Worm (Caenorhabditis elegans) whole organism, L1 larva: ENCODE data around the gene sdz-5.

Experiments
- C04F5.9 ChIP-seq: sonication (generic microtip); optimal IDR thresholded peaks from 2 replicates; lab custom pipeline; 2016; ENCODE audit warnings: missing genetic modification characterization, missing compliant biosample characterization
- F16B12.6 ChIP-seq: fragments of 150-350 bp; optimal IDR thresholded peaks from 2 replicates; lab custom pipeline; 2014; ENCODE audit warnings: missing biosample characterization, missing genetic modification characterization
- aha-1 ChIP-seq: fragments of 150-350 bp; optimal IDR thresholded peaks from 2 replicates; lab custom pipeline; 2014; ENCODE audit warnings: missing biosample characterization, missing genetic modification characterization
- aly-2 ChIP-seq: fragments of 150-350 bp; optimal IDR thresholded peaks from 2 replicates; lab custom pipeline; 2014; ENCODE audit warnings: missing biosample characterization, missing genetic modification characterization
- ama-1 ChIP-seq: fragments of 150-350 bp; optimal IDR thresholded peaks from 2 replicates; lab custom pipeline; 2014
- ceh-63 ChIP-seq: fragments of 200-800 bp; sonication (Bioruptor generic); optimal IDR thresholded peaks from 2 replicates; lab custom pipeline; 2018; ENCODE audit warnings: mild to moderate bottlenecking, missing genetic modification characterization, missing compliant biosample characterization
- ceh-90 ChIP-seq: sonication (generic microtip); optimal IDR thresholded peaks from 2 replicates; lab custom pipeline; 2016; ENCODE audit warnings: missing genetic modification characterization, missing compliant biosample characterization
- ces-1 ChIP-seq: fragments of 150-350 bp; optimal IDR thresholded peaks from 2 replicates; lab custom pipeline; 2014; ENCODE audit warnings: missing biosample characterization, missing genetic modification reagents, missing genetic modification characterization
- elt-2 ChIP-seq: sonication (generic microtip); optimal IDR thresholded peaks from 2 replicates; lab custom pipeline; 2016; ENCODE audit warnings: missing genetic modification characterization, mild to moderate bottlenecking, inconsistent platforms, missing compliant biosample characterization, missing genetic modification reagents
- hlh-17 ChIP-seq: fragments of 200-800 bp; sonication (Bioruptor generic); optimal IDR thresholded peaks from 2 replicates; lab custom pipeline; 2018; ENCODE audit warnings: missing genetic modification characterization, mild to moderate bottlenecking, missing compliant biosample characterization, moderate library complexity, borderline replicate concordance
- hlh-4 ChIP-seq: sonication (generic microtip); optimal IDR thresholded peaks from 2 replicates; lab custom pipeline; 2016; ENCODE audit warnings: mild to moderate bottlenecking, missing genetic modification characterization, missing compliant biosample characterization
- isw-1 ChIP-seq: fragments of 200-800 bp; sonication (Bioruptor generic); IDR thresholded peaks from 2 replicates; pipeline ENCODE4 v1.3.6; 2022; ENCODE audit warnings: missing genetic modification characterization, missing compliant biosample characterization
- lin-14 ChIP-seq: fragments of 200-800 bp; sonication (Bioruptor generic); optimal IDR thresholded peaks from 2 replicates; lab custom pipeline; 2018; ENCODE audit warnings: mild to moderate bottlenecking, missing genetic modification characterization, moderate library complexity, missing compliant biosample characterization
- mab-9 ChIP-seq: fragments of 200-800 bp; sonication (Bioruptor generic); IDR thresholded peaks from 2 replicates; pipeline ENCODE4 v1.3.6; 2022; ENCODE audit warnings: missing genetic modification reagents, missing genetic modification characterization, missing compliant biosample characterization
- mdl-1 ChIP-seq, 2 experiments: fragments of 150-350 bp; optimal IDR thresholded peaks; 2 replicates each; lab custom pipeline; 2014 to 2017; ENCODE audit warnings: missing biosample characterization in 2 of 2, missing genetic modification characterization in 2 of 2, inconsistent platforms in 1 of 2
- mef-2 ChIP-seq: fragments of 150-350 bp; optimal IDR thresholded peaks from 2 replicates; lab custom pipeline; 2014; ENCODE audit warnings: missing biosample characterization, missing genetic modification characterization
- mep-1 ChIP-seq: fragments of 150-350 bp; optimal IDR thresholded peaks from 2 replicates; lab custom pipeline; 2014; ENCODE audit warnings: missing biosample characterization, missing genetic modification characterization
- nhr-11 ChIP-seq: fragments of 150-350 bp; optimal IDR thresholded peaks from 2 replicates; lab custom pipeline; 2014; ENCODE audit warnings: missing biosample characterization, missing genetic modification characterization
- nhr-20 ChIP-seq: sonication (generic microtip); optimal IDR thresholded peaks from 2 replicates; lab custom pipeline; 2016; ENCODE audit warnings: mild to moderate bottlenecking, missing genetic modification characterization, missing compliant biosample characterization
- nhr-76 ChIP-seq: sonication (generic microtip); optimal IDR thresholded peaks from 2 replicates; lab custom pipeline; 2017; ENCODE audit warnings: missing biosample characterization, missing genetic modification characterization
- nhr-84 ChIP-seq: sonication (generic microtip); optimal IDR thresholded peaks from 2 replicates; lab custom pipeline; 2017; ENCODE audit warnings: missing biosample characterization, missing genetic modification characterization
- nhr-90 ChIP-seq: sonication (generic microtip); optimal IDR thresholded peaks from 2 replicates; lab custom pipeline; 2016; ENCODE audit warnings: mild to moderate bottlenecking, missing genetic modification characterization, missing compliant biosample characterization; ENCODE audit not compliant: poor library complexity
- pqm-1 ChIP-seq: sonication (generic microtip); optimal IDR thresholded peaks from 3 replicates; lab custom pipeline; 2017; ENCODE audit warnings: missing biosample characterization, missing genetic modification characterization
- rnt-1 ChIP-seq: sonication (generic microtip); optimal IDR thresholded peaks from 2 replicates; lab custom pipeline; 2016; ENCODE audit warnings: mild to moderate bottlenecking, missing genetic modification characterization, moderate library complexity, missing compliant biosample characterization
- skn-1 ChIP-seq: fragments of 150-350 bp; optimal IDR thresholded peaks from 2 replicates; lab custom pipeline; 2014; ENCODE audit warnings: missing biosample characterization, missing genetic modification characterization
- snpc-4 ChIP-seq: fragments of 150-350 bp; optimal IDR thresholded peaks from 2 replicates; lab custom pipeline; 2014; ENCODE audit warnings: missing biosample characterization, missing genetic modification characterization
- sox-4 ChIP-seq: sonication (generic microtip); optimal IDR thresholded peaks from 2 replicates; lab custom pipeline; 2016; ENCODE audit warnings: missing genetic modification characterization, missing compliant biosample characterization
- sup-37 ChIP-seq: fragments of 200-800 bp; sonication (Bioruptor generic); optimal IDR thresholded peaks from 2 replicates; lab custom pipeline; 2018; ENCODE audit warnings: mild to moderate bottlenecking, missing genetic modification characterization, missing compliant biosample characterization
- tbx-2 ChIP-seq: sonication (generic microtip); optimal IDR thresholded peaks from 2 replicates; lab custom pipeline; 2016; ENCODE audit warnings: missing genetic modification characterization, missing compliant biosample characterization
- tlp-1 ChIP-seq: fragments of 150-350 bp; optimal IDR thresholded peaks from 2 replicates; lab custom pipeline; 2014; ENCODE audit warnings: missing biosample characterization, missing genetic modification characterization
- unc-30 ChIP-seq: sonication (generic microtip); optimal IDR thresholded peaks from 2 replicates; lab custom pipeline; 2017; ENCODE audit warnings: missing biosample characterization, missing genetic modification characterization
- unc-86 ChIP-seq: sonication (generic microtip); optimal IDR thresholded peaks from 2 replicates; lab custom pipeline; 2016; ENCODE audit warnings: missing genetic modification characterization, missing compliant biosample characterization
- xbp-1 ChIP-seq: sonication (generic microtip); optimal IDR thresholded peaks from 2 replicates; lab custom pipeline; 2016; ENCODE audit warnings: missing genetic modification characterization, missing compliant biosample characterization
- ztf-4 ChIP-seq: fragments of 150-350 bp; optimal IDR thresholded peaks from 2 replicates; lab custom pipeline; 2014; ENCODE audit warnings: missing biosample characterization, missing genetic modification characterization

sdz-5 gene

ce11 chrII:3002211-3002610 is 6.3 kb upstream of the sdz-5 start, which contains the start of gene lido-10:
Gene lido-10, plus strand, starts transcription at chrII:3002511.
- TF ChIP-seq unc-30 (tag; lab: Kevin White, UChicago) (no peak), sox-4 (no peak), mef-2 (no peak), nhr-90 (no peak), snpc-4 (tag; lab: Kevin White, UChicago) (no peak), nhr-76 (no peak)
- TF ChIP-seq, all 84 proteins: peak for 0

DNA sequence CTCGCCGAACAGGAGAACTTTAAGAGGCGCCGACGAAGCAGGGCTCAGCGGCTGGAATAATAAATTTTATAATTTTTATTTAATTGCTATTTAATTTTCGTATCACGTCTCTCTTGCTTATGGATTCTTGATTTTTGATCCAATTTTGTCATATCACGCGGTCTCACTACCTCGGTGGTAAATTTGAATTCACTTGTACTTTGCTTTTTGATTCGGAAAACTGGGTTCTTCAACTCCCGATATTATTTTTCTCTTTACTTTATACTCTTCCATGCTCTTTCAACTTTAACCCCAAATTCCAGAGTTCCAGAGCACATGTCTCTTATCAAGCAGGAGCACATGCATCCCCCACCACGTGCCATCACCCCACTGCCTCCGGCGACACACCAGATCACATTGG is 4.8 kb upstream of the sdz-5 start, which contains the start of gene lido-11:
lido-11 (plus strand) TSS at position 301 of the 400 bp plus-strand sequence.
- TF ChIP-seq isw-1 = no peak

ce11 chrII:3005499-3005898 is 3.0 kb upstream of the sdz-5 start, which contains the start of gene lido-12:
Gene lido-12, plus strand, starts transcription at chrII:3005799.
- no peak for TF ChIP-seq F16B12.6 (tag; lab: Kevin White, UChicago)
- no peak for TF ChIP-seq rnt-1 (tag; lab: Kevin White, UChicago)
- TF ChIP-seq skn-1 (tag; lab: Kevin White, UChicago) = no peak
- TF ChIP-seq unc-86 = no peak
- no peak for TF ChIP-seq nhr-20
- TF ChIP-seq ama-1 (lab: Kevin White, UChicago) = no peak
- no peak for TF ChIP-seq hlh-4 (tag; lab: Kevin White, UChicago)
- TF ChIP-seq nhr-90 = no peak
- TF ChIP-seq pqm-1 = no peak
- TF ChIP-seq ceh-90 (tag; lab: Kevin White, UChicago) = no peak
- TF ChIP-seq ceh-63 (GFP tag; lab: Kevin White, UChicago) = no peak
- TF ChIP-seq sox-4 = no peak
- no peak for TF ChIP-seq nhr-84 (tag; lab: Kevin White, UChicago)
- no peak for TF ChIP-seq mef-2
- TF ChIP-seq hlh-17 (GFP tag; lab: Kevin White, UChicago) = no peak
- TF ChIP-seq ces-1 (GFP tag; lab: Kevin White, UChicago) = no peak

DNA sequence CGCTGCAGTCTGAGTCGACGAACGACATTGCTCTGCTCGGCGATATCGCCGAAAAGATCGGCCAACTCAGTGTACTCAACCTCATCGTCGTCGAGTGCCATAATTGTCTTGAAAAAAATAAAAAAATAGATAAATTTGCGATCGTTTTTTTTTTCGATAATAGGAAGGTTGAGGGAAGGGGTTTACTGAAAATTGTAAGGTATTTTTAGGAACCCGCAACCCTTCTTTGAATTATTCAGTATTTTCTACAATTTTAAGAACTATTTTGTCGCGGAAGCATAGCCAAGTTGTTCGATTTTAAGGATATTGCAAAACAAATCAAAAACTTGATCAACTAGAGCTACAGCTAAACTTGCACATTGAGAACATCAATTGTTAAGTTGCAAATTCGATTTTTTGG is 3.6 kb downstream of the sdz-5 start, which contains the start of gene C41H7.9:
C41H7.9 (minus strand) TSS at position 101 of the 400 bp plus-strand sequence.
- TF ChIP-seq nhr-11 (tag; lab: Kevin White, UChicago) (no peak), aha-1 (no peak), rnt-1 (tag; lab: Kevin White, UChicago) (no peak), lin-14 (GFP tag; lab: Kevin White, UChicago) (no peak), pqm-1 (no peak), mep-1 (tag; lab: Kevin White, UChicago) (no peak), aly-2 (no peak)

ce11 chrII:3014196-3014849 is 5.8 kb downstream of the sdz-5 start, which contains the start of gene C41H7.2:
Gene C41H7.2, plus strand, starts transcription at chrII:3014817.
- TF ChIP-seq elt-2 (tag; lab: Kevin White, UChicago) = peak; percentile 78
- TF ChIP-seq mdl-1 (tag; optimal IDR thresholded peaks at IDR 0.05; lab: Kevin White, UChicago) = no peak
- peak; percentile 40 for TF ChIP-seq tlp-1 (tag; lab: Kevin White, UChicago)

- TF ChIP-seq mab-9 (GFP tag; lab: Robert Waterston, UW) = no peak
- no peak for TF ChIP-seq tbx-2
- TF ChIP-seq ztf-4 (tag; lab: Kevin White, UChicago) = no peak
- TF ChIP-seq hlh-17 (GFP tag; lab: Kevin White, UChicago) = no peak
- TF ChIP-seq xbp-1 (tag; lab: Kevin White, UChicago) = no peak
- TF ChIP-seq C04F5.9 (tag; lab: Kevin White, UChicago) = no peak
- TF ChIP-seq hlh-4 (tag; lab: Kevin White, UChicago) = no peak
- no peak for TF ChIP-seq mep-1 (tag; lab: Kevin White, UChicago)
- TF ChIP-seq sup-37 (GFP tag; lab: Kevin White, UChicago) = no peak
- no peak for TF ChIP-seq aha-1
These were observed 11.3 kb downstream of the sdz-5 start, which contains the start of gene clec-3 for ce11 chrII:3019807-3020206. Gene clec-3, minus strand, starts transcription at chrII:3019907.
